Fruit fly (Drosophila melanogaster) whole organism, prepupa: ENCODE measurements around the gene scramb2.
A peak's percentile ranks its signal among the peaks of the same experiment; 100 is the strongest.

Experiments
- CG6792 ChIP-seq: fragments of 200-800 bp; sonication (Bioruptor generic); optimal IDR thresholded peaks from 3 replicates; lab custom pipeline; 2016; ENCODE audit warnings: missing biosample characterization, missing genetic modification characterization
- Eip75B ChIP-seq: fragments of 200-800 bp; sonication (Bioruptor generic); optimal IDR thresholded peaks from 3 replicates; lab custom pipeline; 2016; ENCODE audit warnings: missing biosample characterization, missing genetic modification characterization
- fd59A ChIP-seq: fragments of 200-800 bp; sonication (Bioruptor generic); optimal IDR thresholded peaks from 2 replicates; lab custom pipeline; 2017; ENCODE audit warnings: missing biosample characterization, mild to moderate bottlenecking, missing genetic modification characterization, missing genetic modification reagents
- svp ChIP-seq: fragments of 200-800 bp; sonication (Bioruptor generic); peaks from one replicate; lab custom pipeline; 2016; ENCODE audit warnings: missing biosample characterization, missing genetic modification characterization

DNA sequence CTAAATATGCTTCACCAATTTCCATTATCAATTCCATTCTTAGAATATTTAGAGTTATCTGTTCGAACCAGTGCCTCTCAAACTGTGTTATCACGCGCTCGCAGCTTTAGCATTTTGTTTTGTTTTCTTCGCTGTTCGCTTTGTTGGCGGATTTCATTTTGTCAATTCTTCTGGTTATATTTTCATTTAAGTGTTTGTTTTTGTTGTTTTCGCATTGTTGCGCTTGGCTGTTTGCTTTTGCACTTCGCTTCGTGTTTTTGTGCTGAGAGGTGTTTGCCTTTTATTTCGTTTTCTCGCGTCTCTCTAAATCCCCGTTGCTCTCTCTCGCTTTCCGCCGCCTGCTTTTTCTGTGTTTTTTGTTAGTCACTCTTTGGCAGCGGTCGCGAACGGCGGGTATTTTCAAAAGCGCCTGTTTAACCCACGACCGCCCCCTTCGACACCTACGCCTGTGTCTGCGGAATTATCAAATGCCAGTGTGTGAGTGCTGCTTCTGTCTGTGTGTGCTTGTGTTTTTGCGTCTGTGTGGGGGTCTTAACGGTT lies 31.0 kb upstream of the scramb2 start:
- TF ChIP-seq CG6792 (peak; percentile 54), fd59A (GFP tag; lab: Kevin White, UChicago) (peak; percentile 16), svp (GFP tag; lab: Kevin White, UChicago) (peak; percentile 94), Eip75B (GFP tag; lab: Kevin White, UChicago) (peak; percentile 46)
